Worm (Caenorhabditis elegans) whole organism, L3 larva: Measurements from ENCODE around the gene Y60A9.1.

Source experiments
- aly-2 ChIP-seq: fragments of 150-350 bp; optimal IDR thresholded peaks from 2 replicates; lab custom pipeline; 2014; ENCODE audit warnings: missing biosample characterization, missing genetic modification characterization
- ceh-82 ChIP-seq: fragments of 150-350 bp; optimal IDR thresholded peaks from 2 replicates; lab custom pipeline; 2014; ENCODE audit warnings: missing biosample characterization, missing genetic modification characterization
- ceh-9 ChIP-seq: sonication (generic microtip); optimal IDR thresholded peaks from 2 replicates; lab custom pipeline; 2018; ENCODE audit warnings: missing biosample characterization, missing genetic modification characterization
- daf-12 ChIP-seq: fragments of 150-350 bp; optimal IDR thresholded peaks from 2 replicates; lab custom pipeline; 2014; ENCODE audit warnings: missing biosample characterization, missing genetic modification reagents, missing genetic modification characterization
- egl-27 ChIP-seq: sonication (generic microtip); optimal IDR thresholded peaks from 4 replicates; lab custom pipeline; 2017; ENCODE audit warnings: missing biosample characterization, missing genetic modification reagents, missing genetic modification characterization
- elt-2 ChIP-seq: sonication (generic microtip); optimal IDR thresholded peaks from 2 replicates; lab custom pipeline; 2016; ENCODE audit warnings: missing genetic modification reagents, mild to moderate bottlenecking, missing genetic modification characterization, missing compliant biosample characterization
- elt-3 ChIP-seq, 3 experiments: fragments of 150-350 bp in 1 of 3; sonication (generic microtip) in 2 of 3; optimal IDR thresholded peaks; 2 replicates in 2 of 3; 4 replicates in 1 of 3; lab custom pipeline; 2014 to 2017; ENCODE audit warnings: missing biosample characterization in 3 of 3, missing genetic modification characterization in 3 of 3
- fkh-10 ChIP-seq: sonication (generic microtip); optimal IDR thresholded peaks from 2 replicates; lab custom pipeline; 2017; ENCODE audit warnings: missing biosample characterization, missing genetic modification reagents, missing genetic modification characterization
- fkh-2 ChIP-seq: fragments of 150-350 bp; optimal IDR thresholded peaks from 2 replicates; lab custom pipeline; 2014; ENCODE audit warnings: missing biosample characterization, missing genetic modification reagents, missing genetic modification characterization
- hmg-11 ChIP-seq: sonication (generic microtip); optimal IDR thresholded peaks from 2 replicates; lab custom pipeline; 2016; ENCODE audit warnings: missing genetic modification characterization, missing compliant biosample characterization
- jun-1 ChIP-seq: fragments of 150-350 bp; optimal IDR thresholded peaks from 2 replicates; lab custom pipeline; 2014; ENCODE audit warnings: missing biosample characterization, missing genetic modification reagents, missing genetic modification characterization
- lin-39 ChIP-seq: fragments of 150-350 bp; optimal IDR thresholded peaks from 2 replicates; lab custom pipeline; 2018; ENCODE audit warnings: missing biosample characterization, missing genetic modification reagents, missing genetic modification characterization
- mdl-1 ChIP-seq: fragments of 150-350 bp; optimal IDR thresholded peaks from 2 replicates; lab custom pipeline; 2014; ENCODE audit warnings: missing biosample characterization, missing genetic modification characterization
- mml-1 ChIP-seq: fragments of 150-350 bp; sonication (generic microtip); optimal IDR thresholded peaks from 3 replicates; lab custom pipeline; 2014; ENCODE audit warnings: missing biosample characterization, missing genetic modification characterization
- nfya-1 ChIP-seq: sonication (generic microtip); optimal IDR thresholded peaks from 2 replicates; lab custom pipeline; 2017; ENCODE audit warnings: missing genetic modification characterization, mild to moderate bottlenecking, missing compliant biosample characterization, antibody characterized with exemption, moderate library complexity; ENCODE audit not compliant: insufficient read depth
- nhr-11 ChIP-seq: fragments of 150-350 bp; optimal IDR thresholded peaks from 2 replicates; lab custom pipeline; 2014; ENCODE audit warnings: missing biosample characterization, missing genetic modification characterization
- nhr-12 ChIP-seq: fragments of 150-350 bp; optimal IDR thresholded peaks from 2 replicates; lab custom pipeline; 2014; ENCODE audit warnings: missing biosample characterization, missing genetic modification characterization
- nhr-23 ChIP-seq: fragments of 150-350 bp; optimal IDR thresholded peaks from 2 replicates; lab custom pipeline; 2014; ENCODE audit warnings: missing biosample characterization, missing genetic modification reagents, missing genetic modification characterization
- nhr-237 ChIP-seq: fragments of 150-350 bp; optimal IDR thresholded peaks from 2 replicates; lab custom pipeline; 2014; ENCODE audit warnings: missing biosample characterization, missing genetic modification characterization
- nhr-25 ChIP-seq: sonication (generic microtip); optimal IDR thresholded peaks from 2 replicates; lab custom pipeline; 2017; ENCODE audit warnings: missing biosample characterization, missing genetic modification characterization
- nhr-28 ChIP-seq: fragments of 150-350 bp; optimal IDR thresholded peaks from 2 replicates; lab custom pipeline; 2014; ENCODE audit warnings: missing biosample characterization, missing genetic modification characterization
- nhr-43 ChIP-seq: sonication (generic microtip); optimal IDR thresholded peaks from 2 replicates; lab custom pipeline; 2016; ENCODE audit warnings: mild to moderate bottlenecking, missing genetic modification characterization, missing compliant biosample characterization; ENCODE audit not compliant: poor library complexity, severe bottlenecking
- nhr-76 ChIP-seq: fragments of 150-350 bp; sonication (generic microtip); optimal IDR thresholded peaks from 5 replicates; lab custom pipeline; 2014; ENCODE audit warnings: missing biosample characterization, missing genetic modification characterization
- nhr-77 ChIP-seq: fragments of 150-350 bp; optimal IDR thresholded peaks from 2 replicates; lab custom pipeline; 2014; ENCODE audit warnings: missing biosample characterization, missing genetic modification characterization
- pha-4 ChIP-seq: fragments of 150-350 bp; optimal IDR thresholded peaks from 2 replicates; lab custom pipeline; 2014; ENCODE audit warnings: missing biosample characterization, missing genetic modification reagents, missing genetic modification characterization
- sea-2 ChIP-seq: fragments of 150-350 bp; sonication (generic microtip); optimal IDR thresholded peaks from 4 replicates; lab custom pipeline; 2014; ENCODE audit warnings: missing biosample characterization, missing genetic modification reagents, missing genetic modification characterization
- skn-1 ChIP-seq: fragments of 150-350 bp; optimal IDR thresholded peaks from 2 replicates; lab custom pipeline; 2014; ENCODE audit warnings: missing biosample characterization, missing genetic modification characterization
- snpc-4 ChIP-seq: fragments of 150-350 bp; optimal IDR thresholded peaks from 2 replicates; lab custom pipeline; 2014; ENCODE audit warnings: missing biosample characterization, missing genetic modification characterization
- unc-39 ChIP-seq: sonication (generic microtip); optimal IDR thresholded peaks from 4 replicates; lab custom pipeline; 2017; ENCODE audit warnings: missing biosample characterization, missing genetic modification characterization
- zag-1 ChIP-seq: fragments of 150-350 bp; optimal IDR thresholded peaks from 2 replicates; lab custom pipeline; 2014; ENCODE audit warnings: missing biosample characterization, missing genetic modification characterization
- ztf-11 ChIP-seq: fragments of 150-350 bp; optimal IDR thresholded peaks from 2 replicates; lab custom pipeline; 2014; ENCODE audit warnings: missing biosample characterization, missing genetic modification characterization

Gene Y60A9.1

ce11 chrX:14370314-14370713, 24.9 kb downstream of the Y60A9.1 start, which contains the start of gene irk-3:
irk-3 (minus strand) TSS chrX:14370414.
- TF ChIP-seq mdl-1 (tag; lab: Kevin White, UChicago) (no peak), snpc-4 (tag; lab: Kevin White, UChicago) (no peak), ztf-11 (tag; lab: Kevin White, UChicago) (no peak), nhr-12 (tag; lab: Kevin White, UChicago) (no peak), daf-12 (tag; lab: Kevin White, UChicago) (no peak), nhr-11 (tag; lab: Kevin White, UChicago) (no peak), egl-27 (tag; lab: Kevin White, UChicago) (no peak), fkh-10 (GFP tag; lab: Kevin White, UChicago) (no peak), nhr-77 (tag; lab: Kevin White, UChicago) (no peak), aly-2 (tag; lab: Kevin White, UChicago) (no peak), jun-1 (tag; lab: Kevin White, UChicago) (no peak), pha-4 (tag; lab: Kevin White, UChicago) (no peak)
- TF ChIP-seq, all 47 proteins: peak for 0

ce11 chrX:14366081-14366480, 29.1 kb downstream of the Y60A9.1 start:
- TF ChIP-seq nhr-23 (tag; lab: Kevin White, UChicago) (no peak), fkh-10 (GFP tag; lab: Kevin White, UChicago) (no peak), ceh-9 (no peak), nhr-11 (tag; lab: Kevin White, UChicago) (no peak), sea-2 (GFP tag; lab: Kevin White, UChicago) (no peak)

ce11 chrX:14359571-14359970, 35.6 kb downstream of the Y60A9.1 start:
- no peak for TF ChIP-seq daf-12 (tag; lab: Kevin White, UChicago)
- TF ChIP-seq elt-3 (tag; optimal IDR thresholded peaks at IDR 0.05; lab: Kevin White, UChicago), result no peak
- no peak for TF ChIP-seq hmg-11 (tag; lab: Kevin White, UChicago)
- TF ChIP-seq fkh-10 (GFP tag; lab: Kevin White, UChicago), result peak; percentile 10
- no peak for TF ChIP-seq lin-39 (tag; lab: Kevin White, UChicago)

- TF ChIP-seq fkh-10 (GFP tag; lab: Kevin White, UChicago), result peak; percentile 99
- TF ChIP-seq skn-1 (tag; lab: Kevin White, UChicago), result peak; percentile 10
- TF ChIP-seq nhr-43, result no peak
- peak; percentile 43 for TF ChIP-seq nfya-1 (tag; lab: Kevin White, UChicago)
- TF ChIP-seq sea-2 (GFP tag; lab: Kevin White, UChicago), result no peak
Measured at ce11 chrX:14356683-14357287, 38.4 kb downstream of the Y60A9.1 start.

ce11 chrX:14355034-14355433, 40.1 kb downstream of the Y60A9.1 start:
- TF ChIP-seq daf-12 (tag; lab: Kevin White, UChicago) (no peak), hmg-11 (tag; lab: Kevin White, UChicago) (no peak), nhr-76 (no peak), jun-1 (tag; lab: Kevin White, UChicago) (no peak)

- TF ChIP-seq egl-27 (tag; lab: Kevin White, UChicago) (no peak), zag-1 (no peak), pha-4 (tag; lab: Kevin White, UChicago) (peak; percentile 69), daf-12 (tag; lab: Kevin White, UChicago) (no peak), nfya-1 (tag; lab: Kevin White, UChicago) (peak; percentile 33), elt-3 (tag; optimal IDR thresholded peaks at IDR 0.05; lab: Kevin White, UChicago) (no peak), nhr-23 (tag; lab: Kevin White, UChicago) (peak; percentile 52), skn-1 (tag; lab: Kevin White, UChicago) (peak; percentile 16), hmg-11 (tag; lab: Kevin White, UChicago) (peak; percentile 33), nhr-76 (no peak), elt-2 (tag; lab: Kevin White, UChicago) (peak; percentile 14), fkh-2 (tag; lab: Kevin White, UChicago) (no peak)
- TF ChIP-seq, all 47 proteins: peak for 6
Measured at ce11 chrX:14349690-14350168, 45.4 kb downstream of the Y60A9.1 start, which contains the start of gene wdr-5.2. wdr-5.2 (plus strand) TSS chrX:14350118.

- TF ChIP-seq nhr-77 (tag; lab: Kevin White, UChicago) (no peak), nhr-11 (tag; lab: Kevin White, UChicago) (no peak), mml-1 (tag; lab: Kevin White, UChicago) (no peak), nhr-28 (no peak), sea-2 (GFP tag; lab: Kevin White, UChicago) (no peak), snpc-4 (tag; lab: Kevin White, UChicago) (no peak), ceh-82 (tag; lab: Kevin White, UChicago) (no peak), nhr-25 (no peak), mdl-1 (tag; lab: Kevin White, UChicago) (no peak), nhr-237 (tag; lab: Kevin White, UChicago) (no peak), unc-39 (tag; lab: Kevin White, UChicago) (no peak), zag-1 (no peak)
Measured at ce11 chrX:14347573-14347972, 47.6 kb downstream of the Y60A9.1 start, which contains the start of gene K04G11.3. K04G11.3 (minus strand) TSS chrX:14347673.
